Fruit fly (Drosophila melanogaster) whole organism, larva: ENCODE results near the gene bru3.

Experiments
- noc ChIP-seq: fragments of 200-800 bp; sonication (Bioruptor generic); optimal IDR thresholded peaks from 3 replicates; lab custom pipeline; 2019; ENCODE audit warnings: missing biosample characterization, mild to moderate bottlenecking, missing genetic modification characterization, moderate library complexity

bru3 gene

DNA sequence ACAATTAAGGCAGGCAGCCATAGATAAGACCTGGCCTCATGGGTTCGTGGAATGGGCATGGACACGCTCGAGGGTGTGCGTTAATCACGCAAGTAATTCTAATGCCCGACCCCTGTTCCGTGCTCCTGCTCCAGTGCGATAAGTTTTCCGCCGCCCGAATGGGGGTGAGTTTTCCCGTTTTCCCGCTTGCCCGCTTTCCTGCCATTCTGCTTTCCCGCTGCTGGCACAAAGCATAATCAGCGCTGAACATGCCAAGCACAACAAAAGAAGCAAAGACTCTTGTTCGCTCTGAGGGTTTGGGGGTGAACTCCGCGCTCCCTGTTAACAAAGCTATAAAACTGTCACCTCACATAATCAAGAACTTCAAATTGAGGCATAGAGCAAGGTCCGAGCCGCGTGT is 142.6 kb downstream of the bru3 start:
- no peak for TF ChIP-seq noc (tag; lab: Kevin White, UChicago)

dm6 chr3L:13660030-13660429 is 143.2 kb downstream of the bru3 start:
- no peak for TF ChIP-seq noc (tag; lab: Kevin White, UChicago)

dm6 chr3L:13658700-13659099 is 144.5 kb downstream of the bru3 start:
- no peak for TF ChIP-seq noc (tag; lab: Kevin White, UChicago)

dm6 chr3L:13648014-13648413 is 155.2 kb downstream of the bru3 start:
- TF ChIP-seq noc (tag; lab: Kevin White, UChicago), result no peak

DNA sequence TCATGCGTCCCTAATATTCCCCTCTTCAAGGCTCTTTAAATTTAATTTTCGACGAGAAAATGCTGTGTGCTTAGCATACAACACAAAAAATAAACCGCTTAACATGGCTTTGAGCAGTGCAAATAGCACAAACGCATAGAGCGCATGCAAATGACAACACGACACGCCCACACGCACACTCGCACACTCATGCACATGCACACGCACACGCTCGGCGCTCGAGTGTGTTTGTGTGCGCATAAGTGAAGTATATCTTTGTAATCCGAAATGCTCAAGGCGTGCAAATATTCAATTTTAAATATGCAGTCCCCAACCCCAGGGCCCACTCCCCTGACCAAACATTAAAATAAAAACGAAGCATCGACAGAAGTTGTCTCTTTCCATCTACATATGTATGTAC is 157.2 kb downstream of the bru3 start:
- no peak for TF ChIP-seq noc (tag; lab: Kevin White, UChicago)

DNA sequence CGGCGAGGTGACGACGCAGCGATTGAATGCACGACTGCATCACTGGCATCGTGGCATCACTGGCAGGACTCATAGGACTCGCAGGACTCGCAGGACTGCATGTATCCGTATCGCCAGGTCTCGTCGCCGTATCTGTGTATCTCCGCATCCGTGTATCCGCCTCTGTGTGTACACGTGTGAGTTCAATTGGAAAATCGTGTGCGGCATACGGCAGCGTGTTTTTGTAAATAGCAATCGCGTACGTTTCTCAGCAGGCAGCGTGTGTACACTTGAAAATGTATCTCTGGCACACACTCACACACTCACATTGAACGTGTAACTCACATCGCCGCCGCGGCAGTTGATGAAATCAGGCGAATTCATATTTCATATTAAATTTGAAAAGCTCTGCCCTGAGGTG is 157.9 kb downstream of the bru3 start:
- no peak for TF ChIP-seq noc (tag; lab: Kevin White, UChicago)

dm6 chr3L:13622780-13623179 is 180.4 kb downstream of the bru3 start:
- no peak for TF ChIP-seq noc (tag; lab: Kevin White, UChicago)

dm6 chr3L:13615132-13615531 is 188.1 kb downstream of the bru3 start:
- TF ChIP-seq noc (tag; lab: Kevin White, UChicago), result no peak

DNA sequence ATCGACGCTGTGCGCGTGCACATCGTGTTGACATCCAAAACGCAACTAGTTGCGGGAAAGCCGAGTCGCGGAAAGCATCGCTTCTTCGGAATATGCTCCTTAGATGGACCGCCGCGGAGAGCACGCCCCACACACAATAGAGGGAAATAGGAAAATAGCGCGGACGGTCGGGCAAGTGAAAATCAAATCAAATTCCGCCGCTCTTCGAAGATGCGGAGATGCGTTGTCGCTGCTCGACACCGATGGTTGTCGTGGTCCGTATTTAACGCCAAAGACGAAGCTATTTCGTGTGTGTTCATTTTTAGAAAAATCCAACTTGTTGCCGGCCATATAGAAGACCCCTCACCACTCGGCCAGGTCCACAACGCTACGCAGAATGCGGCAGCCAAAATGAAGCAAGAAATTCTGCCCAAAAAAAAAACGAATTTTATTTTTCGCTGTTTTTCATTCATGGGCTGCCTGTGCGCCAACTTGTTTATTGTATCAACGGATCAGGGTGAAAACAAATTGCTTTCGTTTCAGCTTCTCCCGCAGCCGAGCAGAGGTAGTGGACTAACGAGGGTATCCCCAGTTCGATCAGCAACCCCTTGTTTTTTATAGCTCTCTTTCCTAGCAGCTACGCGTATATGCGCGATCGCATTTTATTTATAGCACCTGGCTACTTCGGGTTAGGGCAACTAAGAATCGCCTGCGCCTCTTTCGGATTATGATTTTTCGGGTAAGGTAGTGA is 283.5 kb downstream of the bru3 start, which contains the start of gene CG10710:
CG10710 (minus strand) TSS at position 51 of the 730 bp plus-strand sequence.
- no peak for TF ChIP-seq noc (tag; lab: Kevin White, UChicago)

DNA sequence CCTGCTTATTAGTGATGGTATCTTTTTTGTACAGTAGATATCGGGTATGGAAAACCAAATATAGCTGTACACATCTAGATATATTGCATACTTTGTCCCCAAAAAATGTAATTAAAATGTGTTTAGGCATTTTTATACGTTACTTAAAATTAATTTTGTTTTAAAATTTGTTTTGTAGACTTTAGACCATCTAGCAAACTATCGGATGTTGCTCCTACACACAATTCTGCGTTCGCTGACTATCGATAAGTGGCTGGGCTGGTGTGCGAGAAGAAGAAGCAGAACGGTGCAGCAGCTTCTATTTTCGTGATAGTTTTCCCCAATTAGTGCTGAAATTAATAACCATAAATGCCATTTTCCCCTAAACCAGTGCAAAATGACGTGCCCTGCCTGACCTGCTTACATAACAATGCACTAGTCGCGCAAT is 290.1 kb downstream of the bru3 start, which contains the start of the genes Vps36 and Liprin-beta:
Vps36 (minus strand) TSS at position 1 of the 427 bp plus-strand sequence.
Liprin-beta (plus strand) TSS at position 143 of the 427 bp plus-strand sequence.
- TF ChIP-seq noc (tag; lab: Kevin White, UChicago), result no peak

DNA sequence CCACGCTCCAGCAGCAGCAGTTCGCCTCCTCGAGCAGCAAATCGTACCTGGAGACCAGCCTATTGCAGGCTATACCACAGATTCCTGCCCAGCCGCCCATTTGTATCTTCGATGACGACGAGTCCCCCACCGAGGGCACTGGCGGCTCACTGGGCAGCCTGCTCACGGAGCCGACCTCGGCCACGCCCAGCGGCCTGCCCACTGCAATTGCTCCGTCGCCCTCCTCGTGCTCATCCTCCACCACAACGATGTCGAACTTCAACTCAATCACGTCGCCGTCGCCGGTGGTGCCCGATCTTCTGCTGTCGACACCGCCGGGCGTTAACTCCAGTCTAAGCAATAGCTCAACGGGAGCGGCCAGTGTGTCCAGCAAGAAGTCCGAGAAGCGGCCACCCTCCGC is 299.6 kb downstream of the bru3 start:
- no peak for TF ChIP-seq noc (tag; lab: Kevin White, UChicago)

- TF ChIP-seq noc (tag; lab: Kevin White, UChicago), result no peak
These were observed 300.6 kb downstream of the bru3 start, which contains the start of gene Spt20 for dm6 chr3L:13502484-13503109. Gene Spt20, plus strand, starts transcription at chr3L:13502707.

- TF ChIP-seq noc (tag; lab: Kevin White, UChicago), result no peak
These were observed 303.1 kb downstream of the bru3 start for dm6 chr3L:13499932-13500719.

dm6 chr3L:13499531-13499930 is 303.7 kb downstream of the bru3 start:
- no peak for TF ChIP-seq noc (tag; lab: Kevin White, UChicago)

DNA sequence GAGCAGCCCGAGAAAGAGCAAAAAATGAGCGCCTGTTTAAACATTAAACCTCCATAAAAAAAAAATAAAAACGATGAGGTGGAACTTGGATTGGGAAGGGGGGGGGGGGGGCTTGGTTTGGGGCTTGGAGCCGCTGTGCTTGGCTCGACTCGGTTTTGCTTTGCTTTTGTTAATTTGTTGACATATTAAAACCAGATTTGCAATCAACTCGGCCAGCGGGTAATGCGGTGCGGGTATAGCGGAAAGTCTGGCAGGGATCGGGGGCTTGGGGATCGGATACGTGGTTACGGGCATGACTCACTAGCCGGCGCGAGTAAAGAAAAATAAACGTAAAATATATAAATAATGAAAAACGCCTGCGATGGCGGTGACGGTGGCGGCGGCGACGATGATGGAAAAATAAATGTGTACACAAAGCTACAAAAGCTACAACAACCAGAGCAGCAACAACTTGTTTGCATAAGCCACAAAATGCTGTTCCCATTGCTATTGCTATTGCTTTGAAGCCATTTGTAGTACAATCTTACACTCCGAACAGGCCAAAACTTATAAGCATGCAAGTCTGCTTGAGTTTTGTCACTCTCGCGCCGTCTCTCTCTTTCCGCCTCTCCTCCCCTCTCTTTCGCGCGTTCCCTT is 305.4 kb downstream of the bru3 start:
- TF ChIP-seq noc (tag; lab: Kevin White, UChicago), result no peak
